Worm (Caenorhabditis elegans): Measurements from ENCODE around the gene grd-5.

grd-5 gene

ce11 chrV:8601420-8601819 lies 17.4 kb upstream of the grd-5 start, which contains the start of gene F41E6.8:
F41E6.8 (minus strand) TSS chrV:8601520.
- no peak for TF ChIP-seq ceh-88 (GFP tag; IDR thresholded peaks at IDR 0.05)
- TF ChIP-seq aly-2 (tag; optimal IDR thresholded peaks at IDR 0.05), result no peak
- no peak for TF ChIP-seq egl-27 (tag; optimal IDR thresholded peaks at IDR 0.05)
- no peak for TF ChIP-seq ets-5 (GFP tag; IDR thresholded peaks at IDR 0.05)

DNA sequence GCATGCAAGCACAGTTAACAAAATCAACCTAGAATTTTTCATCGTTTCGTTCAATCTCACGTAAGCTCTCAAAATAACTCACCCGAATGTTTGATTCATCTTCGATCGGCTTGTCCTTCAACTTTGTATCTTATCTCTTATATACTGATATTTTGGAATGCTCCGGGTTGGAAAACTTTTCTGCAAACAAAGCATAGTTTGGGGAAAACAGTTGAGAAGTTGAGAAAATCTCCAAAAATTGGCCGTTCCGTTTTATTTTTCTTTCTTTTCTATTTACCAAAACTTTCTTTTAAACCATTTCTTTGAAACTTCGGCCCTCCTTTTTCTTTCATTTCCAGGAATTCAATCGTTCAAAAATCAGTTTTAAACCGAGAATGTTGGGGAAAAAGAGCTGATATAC lies 16.2 kb upstream of the grd-5 start, which contains the start of gene F41E6.15:
F41E6.15 (minus strand) TSS at position 101 of the 400 bp plus-strand sequence.
- TF ChIP-seq blmp-1 (tag; optimal IDR thresholded peaks at IDR 0.05) (no peak), grh-1 (GFP tag; IDR thresholded peaks at IDR 0.05) (no peak), efl-3 (GFP tag; optimal IDR thresholded peaks at IDR 0.05) (no peak), sptf-1 (tag; optimal IDR thresholded peaks at IDR 0.05) (no peak), lin-15B (tag; optimal IDR thresholded peaks at IDR 0.05) (no peak)

DNA sequence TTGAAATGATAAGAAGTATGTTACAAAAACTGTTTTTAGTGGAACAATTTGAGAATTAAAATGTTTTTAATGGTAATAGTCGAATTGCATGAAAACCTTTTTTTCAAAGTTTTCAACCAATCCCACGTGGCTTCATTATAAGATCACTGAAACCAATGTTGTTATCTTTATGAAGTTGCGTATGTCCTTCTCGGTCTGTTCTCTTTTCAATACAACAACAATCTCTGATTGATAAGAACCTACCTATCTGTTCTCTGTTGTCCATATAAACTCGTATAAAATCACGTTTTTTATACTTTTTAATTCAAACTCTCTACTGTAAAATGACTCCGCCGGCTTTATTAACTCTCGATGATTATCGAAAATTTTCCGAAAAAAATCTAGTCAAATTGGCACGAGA lies 15.6 kb upstream of the grd-5 start, which contains the start of gene F41E6.5:
F41E6.5 (plus strand) TSS at position 209 of the 400 bp plus-strand sequence.
- no peak for TF ChIP-seq lin-39 (tag; optimal IDR thresholded peaks at IDR 0.05)
- peak in 1 of 2 experiments; percentile 26 for TF ChIP-seq lin-35 (GFP tag; optimal IDR thresholded peaks at IDR 0.05)
- TF ChIP-seq C16A3.4 (tag; optimal IDR thresholded peaks at IDR 0.05), result no peak
- TF ChIP-seq mdl-1 (tag; optimal IDR thresholded peaks at IDR 0.05), result peak in 1 of 2 experiments; percentile 4
- TF ChIP-seq blmp-1 (tag; optimal IDR thresholded peaks at IDR 0.05), result peak; percentile 23
- TF ChIP-seq elt-3 (tag; optimal IDR thresholded peaks at IDR 0.05), result peak in 3 of 6 experiments; percentile 12 to 91 (median 24)
- peak; percentile 41 for TF ChIP-seq elt-2 (tag; optimal IDR thresholded peaks at IDR 0.05)
- TF ChIP-seq nhr-85 (tag), result peak; percentile 66
- TF ChIP-seq nhr-71 (tag; optimal IDR thresholded peaks at IDR 0.05), result peak; percentile 2
- peak; percentile 8 for TF ChIP-seq lin-14 (GFP tag; optimal IDR thresholded peaks at IDR 0.05)

- TF ChIP-seq nhr-85 (tag), result peak; percentile 96
- peak; percentile 75 to 95 (median 82) for TF ChIP-seq ceh-82 (tag; optimal IDR thresholded peaks at IDR 0.05)
- no peak for TF ChIP-seq unc-62 (GFP tag; optimal IDR thresholded peaks at IDR 0.05)
- peak; percentile 52 to 57 for TF ChIP-seq egl-27 (tag; optimal IDR thresholded peaks at IDR 0.05)
- TF ChIP-seq pax-3 (tag; optimal IDR thresholded peaks at IDR 0.05), result peak; percentile 87
- TF ChIP-seq nhr-47 (tag; optimal IDR thresholded peaks at IDR 0.05), result peak; percentile 94
- no peak for TF ChIP-seq alr-1 (tag; optimal IDR thresholded peaks at IDR 0.05; ENCODE audit: borderline replicate concordance)
- TF ChIP-seq ama-1 (optimal IDR thresholded peaks at IDR 0.05), result peak; percentile 10
- TF ChIP-seq elt-3 (tag; optimal IDR thresholded peaks at IDR 0.05), result peak in 5 of 6 experiments; percentile 48 to 91 (median 72)
- peak; percentile 85 for TF ChIP-seq fkh-10 (GFP tag; optimal IDR thresholded peaks at IDR 0.05)
- TF ChIP-seq elt-2 (tag; optimal IDR thresholded peaks at IDR 0.05), result peak; percentile 79
- peak; percentile 47 for TF ChIP-seq ceh-90 (tag; optimal IDR thresholded peaks at IDR 0.05)
- peak; percentile 34 for TF ChIP-seq hpl-2 (GFP tag; optimal IDR thresholded peaks at IDR 0.05)
- no peak for TF ChIP-seq ces-1 (GFP tag; optimal IDR thresholded peaks at IDR 0.05)
- TF ChIP-seq nhr-28 (tag; optimal IDR thresholded peaks at IDR 0.05), result no peak
- peak; percentile 98 for TF ChIP-seq nhr-71 (tag; optimal IDR thresholded peaks at IDR 0.05)
- peak; percentile 48 for TF ChIP-seq mef-2 (tag; optimal IDR thresholded peaks at IDR 0.05)
- no peak for TF ChIP-seq hlh-4 (tag; optimal IDR thresholded peaks at IDR 0.05)
- peak; percentile 2 for TF ChIP-seq nhr-76 (tag; optimal IDR thresholded peaks at IDR 0.05)
- peak in 1 of 2 experiments; percentile 77 for TF ChIP-seq mdl-1 (tag; optimal IDR thresholded peaks at IDR 0.05)
- no peak for TF ChIP-seq C34B4.2 (tag; optimal IDR thresholded peaks at IDR 0.05)
- no peak for TF ChIP-seq sptf-1 (tag; optimal IDR thresholded peaks at IDR 0.05)
- no peak for TF ChIP-seq hlh-17 (GFP tag; optimal IDR thresholded peaks at IDR 0.05; ENCODE audit: borderline replicate concordance)
- peak; percentile 89 for TF ChIP-seq lin-13 (GFP tag; optimal IDR thresholded peaks at IDR 0.05)
- TF ChIP-seq F16B12.6 (tag; optimal IDR thresholded peaks at IDR 0.05), result peak; percentile 10
- peak; percentile 73 to 82 (median 81) for TF ChIP-seq dpl-1 (GFP tag; optimal IDR thresholded peaks at IDR 0.05)
- TF ChIP-seq aly-2 (tag; optimal IDR thresholded peaks at IDR 0.05), result peak; percentile 67
- TF ChIP-seq ceh-88 (GFP tag; IDR thresholded peaks at IDR 0.05), result peak; percentile 77; the same call in 1 of the 2 replicates
- peak; percentile 89 for TF ChIP-seq unc-130 (tag; optimal IDR thresholded peaks at IDR 0.05)
- peak; percentile 84 to 89 for TF ChIP-seq efl-1 (optimal IDR thresholded peaks at IDR 0.05)
- TF ChIP-seq efl-1 (GFP tag; optimal IDR thresholded peaks at IDR 0.05 in 1 of 2), result peak; percentile 68 to 96
- no peak for TF ChIP-seq pag-3 (tag; optimal IDR thresholded peaks at IDR 0.05; ENCODE audit: borderline replicate concordance, insufficient read depth)
- peak; percentile 60 for TF ChIP-seq lir-3 (tag; optimal IDR thresholded peaks at IDR 0.05; ENCODE audit: poor library complexity)
- TF ChIP-seq pqm-1 (tag; optimal IDR thresholded peaks at IDR 0.05), result no peak
Observed at ce11 chrV:8606099-8606696, 12.6 kb upstream of the grd-5 start, which contains the start of gene vps-60. vps-60 (minus strand) TSS chrV:8606128.
